Worm (Caenorhabditis elegans) whole organism, midembryonic: ENCODE measurements around the gene Y71H2B.8.

Source experiments
- T22C8.4 ChIP-seq: fragments of 200-800 bp; sonication (Bioruptor generic); IDR thresholded peaks from 2 replicates; pipeline ENCODE4 v1.3.6; 2022; ENCODE audit warnings: missing genetic modification characterization, missing compliant biosample characterization
- cog-1 ChIP-seq: sonication (generic microtip); optimal IDR thresholded peaks from 2 replicates; lab custom pipeline; 2016; ENCODE audit warnings: missing genetic modification characterization, missing compliant biosample characterization
- flt-1 ChIP-seq: fragments of 200-800 bp; sonication (Bioruptor generic); IDR thresholded peaks from 2 replicates; pipeline ENCODE4 v1.3.6; 2022; ENCODE audit warnings: missing genetic modification characterization, missing compliant biosample characterization
- klf-2 ChIP-seq: fragments of 200-800 bp; sonication (Bioruptor generic); conservative IDR thresholded peaks from 2 replicates; pipeline ENCODE4 v1.3.6; 2022; ENCODE audit warnings: missing genetic modification reagents, missing genetic modification characterization, missing compliant biosample characterization
- med-1 ChIP-seq: sonication (generic microtip); optimal IDR thresholded peaks from 2 replicates; lab custom pipeline; 2017; ENCODE audit warnings: missing genetic modification characterization, mild to moderate bottlenecking, missing compliant biosample characterization, antibody characterized with exemption, missing genetic modification reagents; ENCODE audit not compliant: insufficient read depth
- ref-1 ChIP-seq: fragments of 200-800 bp; sonication (Bioruptor generic); conservative IDR thresholded peaks from 2 replicates; pipeline ENCODE4 v1.3.6; 2022; ENCODE audit warnings: missing genetic modification reagents, missing genetic modification characterization, missing compliant biosample characterization
- tab-1 ChIP-seq: fragments of 200-800 bp; sonication (Bioruptor generic); IDR thresholded peaks from 2 replicates; pipeline ENCODE4 v1.3.6; 2022; ENCODE audit warnings: missing genetic modification characterization, missing compliant biosample characterization
- ztf-23 ChIP-seq: fragments of 200-800 bp; sonication (Bioruptor generic); IDR thresholded peaks from 2 replicates; pipeline ENCODE4 v1.3.6; 2022; ENCODE audit warnings: missing genetic modification reagents, missing genetic modification characterization, missing compliant biosample characterization
- ztf-29 ChIP-seq: fragments of 200-800 bp; sonication (Bioruptor generic); IDR thresholded peaks from 2 replicates; pipeline ENCODE4 v1.3.6; 2022; ENCODE audit warnings: missing genetic modification reagents, missing genetic modification characterization, missing compliant biosample characterization

DNA sequence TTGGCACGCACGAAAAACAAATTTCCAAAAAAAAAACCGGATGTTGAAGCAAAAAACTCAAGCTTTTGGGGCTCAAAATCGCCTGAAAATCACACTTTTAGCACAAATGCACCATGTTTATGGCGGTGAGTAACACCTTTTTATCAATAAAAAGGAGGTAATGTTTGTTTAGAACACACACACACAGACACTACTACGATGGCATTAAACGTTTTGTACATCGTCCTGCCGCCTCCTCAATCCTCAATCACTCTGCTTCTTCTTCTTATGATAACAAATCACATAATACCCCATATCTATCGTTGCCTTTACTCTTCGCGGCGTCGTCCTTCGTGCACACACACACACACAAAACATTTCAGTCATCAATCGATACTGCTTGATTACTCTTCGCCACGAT is 7.1 kb downstream of the Y71H2B.8 start, which contains the start of gene gpa-17:
- TF ChIP-seq flt-1 (GFP tag; lab: Robert Waterston, UW) (no peak), tab-1 (GFP tag; lab: Robert Waterston, UW) (no peak), ztf-29 (GFP tag; lab: Robert Waterston, UW) (no peak), med-1 (GFP tag; lab: Kevin White, UChicago) (no peak), cog-1 (tag; lab: Kevin White, UChicago) (no peak), ztf-23 (GFP tag; lab: Robert Waterston, UW) (no peak), T22C8.4 (GFP tag; lab: Robert Waterston, UW) (no peak), klf-2 (GFP tag; lab: Robert Waterston, UW) (no peak), ref-1 (GFP tag; lab: Robert Waterston, UW) (no peak)
